Fruit fly (Drosophila melanogaster) whole organism, embryonic: ENCODE data around the gene CG13995.
A peak's percentile ranks its signal among the peaks of the same experiment; 100 is the strongest.

Experiments
- BEAF-32 ChIP-seq: fragments of 200-800 bp; sonication (Bioruptor generic); optimal IDR thresholded peaks from 3 replicates; lab custom pipeline; 2017; ENCODE audit warnings: missing biosample characterization, missing genetic modification characterization, mild to moderate bottlenecking, moderate library complexity, missing genetic modification reagents
- CG11456 ChIP-seq: fragments of 200-800 bp; sonication (Bioruptor generic); IDR thresholded peaks from 3 replicates; pipeline ENCODE4 v1.3.6; 2022; ENCODE audit warnings: missing biosample characterization, missing genetic modification characterization
- CG3726 ChIP-seq: fragments of 200-800 bp; sonication (Bioruptor generic); IDR thresholded peaks from 3 replicates; pipeline ENCODE4, ENCODE4 v1.3.6; 2022; ENCODE audit warnings: missing biosample characterization, missing genetic modification characterization
- Ets97D ChIP-seq: fragments of 200-800 bp; sonication (Bioruptor generic); optimal IDR thresholded peaks from 3 replicates; lab custom pipeline; 2016; ENCODE audit warnings: missing biosample characterization, missing genetic modification characterization
- Meics ChIP-seq: fragments of 200-800 bp; sonication (Bioruptor generic); optimal IDR thresholded peaks from 2 replicates; lab custom pipeline; 2017; ENCODE audit warnings: missing biosample characterization, mild to moderate bottlenecking, missing genetic modification characterization
- gcm ChIP-seq: fragments of 200-800 bp; sonication (Bioruptor generic); optimal IDR thresholded peaks from 2 replicates; lab custom pipeline; 2019; ENCODE audit warnings: missing biosample characterization, mild to moderate bottlenecking, missing genetic modification characterization, moderate library complexity
- onecut ChIP-seq: fragments of 200-800 bp; sonication (Bioruptor generic); IDR thresholded peaks from 2 replicates; pipeline ENCODE4 v1.3.6; 2022; ENCODE audit warnings: missing biosample characterization, missing genetic modification characterization

dm6 chr2L:6080329-6080728 lies 26.2 kb downstream of the CG13995 start:
- TF ChIP-seq CG3726 (GFP tag; lab: Robert Waterston, UW) (no peak), gcm (no peak), BEAF-32 (GFP tag; lab: Kevin White, UChicago) (no peak), CG11456 (GFP tag; lab: Robert Waterston, UW) (no peak), Meics (peak; percentile 18), onecut (no peak), Ets97D (no peak)
